Fruit fly (Drosophila melanogaster): ENCODE measurements around the gene CG42709.

Gene CG42709

DNA sequence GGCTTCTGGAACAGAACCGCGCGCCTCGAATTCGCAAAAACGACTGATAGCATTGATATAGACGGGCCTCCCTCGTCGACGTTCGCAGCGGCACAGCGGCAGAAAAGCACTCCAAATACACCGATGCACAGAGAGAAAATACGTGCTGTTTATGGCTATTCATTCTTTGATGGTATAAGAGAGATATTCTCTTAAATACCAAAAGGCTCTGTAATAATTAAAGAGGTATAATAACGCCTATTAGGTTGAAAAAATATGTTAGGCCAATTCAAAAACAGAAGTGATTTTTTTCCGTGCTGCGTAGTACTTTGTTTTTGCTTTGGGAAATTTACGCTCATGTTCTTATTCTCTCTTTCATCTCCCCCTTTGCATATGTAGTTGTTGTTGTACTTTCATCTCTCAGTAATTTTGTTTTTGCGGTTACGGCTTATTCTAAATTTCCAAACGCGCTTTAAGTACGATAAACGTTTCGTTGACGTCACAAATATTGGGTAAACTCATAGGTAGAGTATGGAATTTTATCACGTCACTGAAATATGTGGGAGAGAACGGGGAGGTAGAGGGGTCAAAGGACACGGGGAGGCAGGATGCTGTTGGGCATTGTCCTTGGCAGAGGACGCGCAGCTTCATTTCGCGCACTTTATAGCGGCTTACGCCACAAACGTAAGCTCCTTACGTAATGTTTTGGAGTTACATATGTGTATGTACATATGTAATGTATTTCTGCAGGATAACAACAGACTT lies 53.2 kb downstream of the CG42709 start, which contains the start of gene nebu (continued):
- TF ChIP-seq tup (GFP tag; optimal IDR thresholded peaks at IDR 0.05), result peak; percentile 93
- TF ChIP-seq Fer2 (tag; optimal IDR thresholded peaks at IDR 0.05), result peak; percentile 92
- peak; percentile 99 for TF ChIP-seq CG7786 (GFP tag; optimal IDR thresholded peaks at IDR 0.05)
- TF ChIP-seq yki (optimal IDR thresholded peaks at IDR 0.05), result no peak
- peak; percentile 86 for TF ChIP-seq Deaf1 (tag; optimal IDR thresholded peaks at IDR 0.05)
- TF ChIP-seq so (GFP tag; IDR thresholded peaks at IDR 0.05), result peak; percentile 96
- peak; percentile 96 for TF ChIP-seq CG9727 (GFP tag; optimal IDR thresholded peaks at IDR 0.05)
- peak; percentile 93 for TF ChIP-seq Ravus (GFP tag; IDR thresholded peaks at IDR 0.05)
- TF ChIP-seq CG14667 (GFP tag; IDR thresholded peaks at IDR 0.05), result no peak; the same call in 1 of the 2 replicates
- peak; percentile 97 for TF ChIP-seq HHEX (GFP tag; optimal IDR thresholded peaks at IDR 0.05)
- TF ChIP-seq dpn (GFP tag; optimal IDR thresholded peaks at IDR 0.05), result peak; percentile 97
- peak; percentile 84 for TF ChIP-seq CG10959 (GFP tag; IDR thresholded peaks at IDR 0.05)
- peak; percentile 94 for TF ChIP-seq kay (GFP tag; optimal IDR thresholded peaks at IDR 0.05)
- peak; percentile 29 for TF ChIP-seq TFAM (GFP tag; optimal IDR thresholded peaks at IDR 0.05)
- peak; percentile 99 for TF ChIP-seq Rfx (GFP tag; IDR thresholded peaks at IDR 0.05)
- peak; percentile 92 to 97 for TF ChIP-seq Pdp1 (GFP tag; optimal IDR thresholded peaks at IDR 0.05)
- peak; percentile 93 for TF ChIP-seq H2.0 (GFP tag; IDR thresholded peaks at IDR 0.05)
- TF ChIP-seq mld (GFP tag; IDR thresholded peaks at IDR 0.05; ENCODE audit: partially characterized antibody), result no peak
- TF ChIP-seq sens (GFP tag), result peak; percentile 99
- no peak for TF ChIP-seq hth (optimal IDR thresholded peaks at IDR 0.05)
- peak; percentile 96 for TF ChIP-seq CG16779 (GFP tag; IDR thresholded peaks at IDR 0.05)
- TF ChIP-seq ro (GFP tag; IDR thresholded peaks at IDR 0.05), result peak; percentile 84; the same call in 1 of the 2 replicates
- peak; percentile 97 for TF ChIP-seq Antp (GFP tag; optimal IDR thresholded peaks at IDR 0.05)
- TF ChIP-seq dan (GFP tag; IDR thresholded peaks at IDR 0.05), result no peak
- TF ChIP-seq dati (GFP tag; IDR thresholded peaks at IDR 0.05), result peak; percentile 85
- peak; percentile 17 for TF ChIP-seq gfzf (GFP tag; optimal IDR thresholded peaks at IDR 0.05)
- peak; percentile 95 for TF ChIP-seq Gug (GFP tag; IDR thresholded peaks at IDR 0.05)
- TF ChIP-seq CG2199 (GFP tag; IDR thresholded peaks at IDR 0.05), result peak; percentile 68; the same call in 2 of the 3 replicates
- TF ChIP-seq CG6683 (GFP tag; optimal IDR thresholded peaks at IDR 0.05), result peak; percentile 95
- peak; percentile 99 for TF ChIP-seq Hmr (GFP tag; optimal IDR thresholded peaks at IDR 0.05)
- TF ChIP-seq CG4854 (GFP tag; optimal IDR thresholded peaks at IDR 0.05), result peak; percentile 94
- TF ChIP-seq CG5245 (GFP tag; optimal IDR thresholded peaks at IDR 0.05), result peak; percentile 91
- TF ChIP-seq onecut (GFP tag; IDR thresholded peaks at IDR 0.05), result peak; percentile 88
- peak; percentile 96 for TF ChIP-seq tx (GFP tag; optimal IDR thresholded peaks at IDR 0.05)
- TF ChIP-seq fd96Cb (tag; optimal IDR thresholded peaks at IDR 0.05), result peak; percentile 93
- peak; percentile 88 for TF ChIP-seq Blimp-1 (GFP tag; optimal IDR thresholded peaks at IDR 0.05)
- no peak for TF ChIP-seq CG7963 (GFP tag; IDR thresholded peaks at IDR 0.05; ENCODE audit: partially characterized antibody)
- TF ChIP-seq CG13123 (GFP tag; optimal IDR thresholded peaks at IDR 0.05), result peak; percentile 81
- no peak for TF ChIP-seq Hr78 (GFP tag; optimal IDR thresholded peaks at IDR 0.05)
- peak; percentile 89 for TF ChIP-seq bowl (GFP tag; IDR thresholded peaks at IDR 0.05)
- TF ChIP-seq vvl (GFP tag; IDR thresholded peaks at IDR 0.05), result peak; percentile 98
- TF ChIP-seq Dip2 (GFP tag; IDR thresholded peaks at IDR 0.05), result peak; percentile 69; the same call in 1 of the 2 replicates
- no peak for TF ChIP-seq Abd-B (GFP tag; optimal IDR thresholded peaks at IDR 0.05)
- TF ChIP-seq cwo (GFP tag; optimal IDR thresholded peaks at IDR 0.05), result peak; percentile 97
- peak; percentile 82 for TF ChIP-seq CG2875 (GFP tag; optimal IDR thresholded peaks at IDR 0.05)
- peak; percentile 69 for TF ChIP-seq CG6654 (GFP tag; optimal IDR thresholded peaks at IDR 0.05)
- TF ChIP-seq CG14710 (tag; optimal IDR thresholded peaks at IDR 0.05), result peak; percentile 78
- no peak for TF ChIP-seq Optix (GFP tag; IDR thresholded peaks at IDR 0.05)
- peak; percentile 98 for TF ChIP-seq rib (GFP tag; IDR thresholded peaks at IDR 0.05)
- TF ChIP-seq CG11398 (GFP tag; optimal IDR thresholded peaks at IDR 0.05), result peak; percentile 90
